Worm (Caenorhabditis elegans): ENCODE results near the gene srf-3.

DNA sequence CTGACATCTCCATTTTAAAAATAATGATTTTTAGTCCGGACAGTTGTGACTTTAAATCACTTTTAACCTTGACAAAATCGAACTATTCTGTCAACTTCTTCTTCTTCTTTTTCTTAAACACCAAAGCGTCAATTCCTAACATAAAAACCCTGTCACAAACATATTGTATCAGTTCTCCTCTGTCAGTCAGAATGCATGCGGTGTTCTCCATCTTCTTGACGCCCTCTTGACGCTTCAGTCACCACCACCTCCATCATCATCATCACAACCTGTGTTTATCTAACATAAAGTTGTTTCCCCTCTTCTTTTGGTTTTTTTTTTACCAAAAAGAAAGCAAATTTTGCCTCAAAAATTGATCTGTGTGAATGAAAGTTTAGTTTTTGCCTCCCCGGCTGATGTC, 13.9 kb upstream of the srf-3 start:
- TF ChIP-seq unc-62 (GFP tag; optimal IDR thresholded peaks at IDR 0.05) (no peak), ceh-83 (GFP tag; optimal IDR thresholded peaks at IDR 0.05) (no peak), lsy-2 (tag; optimal IDR thresholded peaks at IDR 0.05) (no peak), flh-1 (GFP tag; optimal IDR thresholded peaks at IDR 0.05) (no peak), elt-3 (tag; optimal IDR thresholded peaks at IDR 0.05) (no peak), sptf-1 (tag; optimal IDR thresholded peaks at IDR 0.05) (no peak), nhr-28 (tag; optimal IDR thresholded peaks at IDR 0.05) (no peak)

Data from whole organism, mixed stage, embryonic.